Fruit fly (Drosophila melanogaster): ENCODE results near the gene Pcyt2.

Gene Pcyt2

dm6 chr3L:1536487-1537337 is 16.6 kb upstream of the Pcyt2 start, which contains the start of the genes CG12091 and pns (continued):
- TF ChIP-seq cwo (GFP tag; optimal IDR thresholded peaks at IDR 0.05) (peak; percentile 69), CG13775 (GFP tag; optimal IDR thresholded peaks at IDR 0.05) (peak; percentile 73), gcm (GFP tag; optimal IDR thresholded peaks at IDR 0.05) (peak; percentile 69), grn (GFP tag; optimal IDR thresholded peaks at IDR 0.05) (peak; percentile 37), CG18599 (GFP tag; optimal IDR thresholded peaks at IDR 0.05) (peak; percentile 70), CG7745 (tag; optimal IDR thresholded peaks at IDR 0.05) (peak; percentile 3), CG1602 (GFP tag; optimal IDR thresholded peaks at IDR 0.05) (peak; percentile 41), pho (GFP tag; optimal IDR thresholded peaks at IDR 0.05) (peak; percentile 66), cg (GFP tag; optimal IDR thresholded peaks at IDR 0.05) (no peak), ftz-f1 (GFP tag; optimal IDR thresholded peaks at IDR 0.05) (peak; percentile 11), CG11093 (GFP tag; IDR thresholded peaks at IDR 0.05) (no peak), CG10565 (GFP tag; optimal IDR thresholded peaks at IDR 0.05) (peak; percentile 18), peb (GFP tag; IDR thresholded peaks at IDR 0.05) (peak; percentile 59), CG11456 (GFP tag; IDR thresholded peaks at IDR 0.05) (peak; percentile 74), CG7839 (tag; optimal IDR thresholded peaks at IDR 0.05) (peak; percentile 74), gro (GFP tag; optimal IDR thresholded peaks at IDR 0.05) (peak; percentile 72), CG33557 (GFP tag; optimal IDR thresholded peaks at IDR 0.05) (peak; percentile 55), CG5953 (GFP tag; IDR thresholded peaks at IDR 0.05) (peak; percentile 74; the same call in 1 of the 2 replicates), CG4730 (GFP tag; IDR thresholded peaks at IDR 0.05) (peak; percentile 39; the same call in 1 of the 2 replicates), p53 (GFP tag; optimal IDR thresholded peaks at IDR 0.05) (peak; percentile 58), esg (GFP tag; conservative IDR thresholded peaks at IDR 0.05) (peak; percentile 61), Adf1 (GFP tag; IDR thresholded peaks at IDR 0.05) (peak; percentile 33; the same call in 1 of the 2 replicates), Lim3 (GFP tag; IDR thresholded peaks at IDR 0.05) (no peak), CG14860 (GFP tag; IDR thresholded peaks at IDR 0.05; ENCODE audit: partially characterized antibody) (no peak), CG9797 (GFP tag; optimal IDR thresholded peaks at IDR 0.05) (peak; percentile 96), Atf6 (GFP tag; IDR thresholded peaks at IDR 0.05) (0 out of 2 replicates have a peak, but pooled peaks have one; percentile 62), Bgb (GFP tag; IDR thresholded peaks at IDR 0.05; ENCODE audit: partially characterized antibody) (peak; percentile 44), eyg (GFP tag; optimal IDR thresholded peaks at IDR 0.05) (peak; percentile 49), Aef1 (GFP tag; IDR thresholded peaks at IDR 0.05) (peak; percentile 29; the same call in 2 of the 3 replicates), Dbx (GFP tag; IDR thresholded peaks at IDR 0.05) (peak; percentile 43; the same call in 1 of the 3 replicates), pfk (GFP tag; optimal IDR thresholded peaks at IDR 0.05) (peak; percentile 11), CG4424 (GFP tag; optimal IDR thresholded peaks at IDR 0.05) (peak; percentile 69), D (optimal IDR thresholded peaks at IDR 0.05) (no peak), D (GFP tag; optimal IDR thresholded peaks at IDR 0.05) (peak; percentile 22), CG31365 (tag; optimal IDR thresholded peaks at IDR 0.05) (peak; percentile 50), CG10147 (GFP tag; optimal IDR thresholded peaks at IDR 0.05) (no peak), fd96Cb (tag; optimal IDR thresholded peaks at IDR 0.05) (peak; percentile 56), fd64A (GFP tag; optimal IDR thresholded peaks at IDR 0.05) (no peak), Sin3A (optimal IDR thresholded peaks at IDR 0.05) (peak; percentile 79), ap (GFP tag; IDR thresholded peaks at IDR 0.05) (peak; percentile 51; the same call in 1 of the 2 replicates), CG7963 (GFP tag; IDR thresholded peaks at IDR 0.05; ENCODE audit: partially characterized antibody) (no peak), gem (tag; optimal IDR thresholded peaks at IDR 0.05) (peak; percentile 78), CG15601 (tag; optimal IDR thresholded peaks at IDR 0.05) (peak; percentile 82), Fer1 (GFP tag; optimal IDR thresholded peaks at IDR 0.05) (peak; percentile 60), CG6765 (GFP tag; optimal IDR thresholded peaks at IDR 0.05) (peak; percentile 61), NFAT (GFP tag; IDR thresholded peaks at IDR 0.05) (peak; percentile 54), ara (GFP tag; IDR thresholded peaks at IDR 0.05) (no peak), CG32767 (GFP tag; IDR thresholded peaks at IDR 0.05) (peak; percentile 47; the same call in 1 of the 2 replicates), klu (GFP tag; IDR thresholded peaks at IDR 0.05) (peak; percentile 53; the same call in 1 of the 2 replicates)

Data from whole organism, embryonic.